Worm (Caenorhabditis elegans) whole organism, L2 larva: ENCODE data around the gene nep-26.
A peak's percentile ranks its signal among the peaks of the same experiment; 100 is the strongest.

Source experiments
- F13H6.1 ChIP-seq: sonication (generic microtip); optimal IDR thresholded peaks from 2 replicates; lab custom pipeline; 2016; ENCODE audit warnings: missing genetic modification characterization, missing compliant biosample characterization
- R02D3.7 ChIP-seq: fragments of 150-350 bp; optimal IDR thresholded peaks from 2 replicates; lab custom pipeline; 2014; ENCODE audit warnings: missing biosample characterization, missing genetic modification characterization
- ZK546.5 ChIP-seq: sonication (generic microtip); optimal IDR thresholded peaks from 2 replicates; lab custom pipeline; 2017; ENCODE audit warnings: missing biosample characterization, missing genetic modification characterization
- alr-1 ChIP-seq: fragments of 150-350 bp; optimal IDR thresholded peaks from 2 replicates; lab custom pipeline; 2014; ENCODE audit warnings: missing biosample characterization, missing genetic modification characterization
- aly-2 ChIP-seq: fragments of 150-350 bp; optimal IDR thresholded peaks from 2 replicates; lab custom pipeline; 2014; ENCODE audit warnings: missing biosample characterization, missing genetic modification characterization
- ama-1 ChIP-seq: fragments of 150-350 bp; optimal IDR thresholded peaks from 2 replicates; lab custom pipeline; 2018; ENCODE audit warnings: inconsistent platforms
- blmp-1 ChIP-seq: sonication (generic microtip); optimal IDR thresholded peaks from 2 replicates; lab custom pipeline; 2017; ENCODE audit warnings: missing genetic modification characterization, mild to moderate bottlenecking, missing compliant biosample characterization, antibody characterized with exemption, moderate library complexity; ENCODE audit not compliant: insufficient read depth
- ceh-82 ChIP-seq: fragments of 150-350 bp; optimal IDR thresholded peaks from 2 replicates; lab custom pipeline; 2014; ENCODE audit warnings: missing biosample characterization, missing genetic modification characterization
- crh-2 ChIP-seq: sonication (generic microtip); optimal IDR thresholded peaks from 2 replicates; lab custom pipeline; 2017; ENCODE audit warnings: missing biosample characterization, missing genetic modification characterization
- egl-27 ChIP-seq: sonication (generic microtip); optimal IDR thresholded peaks from 3 replicates; lab custom pipeline; 2017; ENCODE audit warnings: missing biosample characterization, missing genetic modification reagents, missing genetic modification characterization
- fos-1 ChIP-seq: fragments of 150-350 bp; optimal IDR thresholded peaks from 2 replicates; lab custom pipeline; 2014; ENCODE audit warnings: missing biosample characterization, missing genetic modification characterization
- lin-13 ChIP-seq: fragments of 150-350 bp; optimal IDR thresholded peaks from 2 replicates; lab custom pipeline; 2014; ENCODE audit warnings: missing biosample characterization, missing genetic modification reagents, missing genetic modification characterization
- lin-39 ChIP-seq: fragments of 150-350 bp; optimal IDR thresholded peaks from 2 replicates; lab custom pipeline; 2014; ENCODE audit warnings: missing biosample characterization, missing genetic modification reagents, missing genetic modification characterization
- lsy-2 ChIP-seq, 2 experiments: fragments of 150-350 bp in 1 of 2; sonication (generic microtip) in 1 of 2; optimal IDR thresholded peaks; 2 replicates each; lab custom pipeline; 2014 to 2017; ENCODE audit warnings: missing biosample characterization in 2 of 2, missing genetic modification characterization in 2 of 2
- mab-5 ChIP-seq: fragments of 150-350 bp; optimal IDR thresholded peaks from 2 replicates; lab custom pipeline; 2014; ENCODE audit warnings: missing biosample characterization, missing genetic modification characterization
- mbf-1 ChIP-seq: sonication (generic microtip); optimal IDR thresholded peaks from 2 replicates; lab custom pipeline; 2017; ENCODE audit warnings: missing biosample characterization, missing genetic modification characterization
- nhr-12 ChIP-seq: fragments of 150-350 bp; optimal IDR thresholded peaks from 2 replicates; lab custom pipeline; 2014; ENCODE audit warnings: missing biosample characterization, missing genetic modification characterization
- nhr-129 ChIP-seq: fragments of 150-350 bp; optimal IDR thresholded peaks from 2 replicates; lab custom pipeline; 2014; ENCODE audit warnings: missing biosample characterization, missing genetic modification characterization
- nhr-21 ChIP-seq: fragments of 150-350 bp; optimal IDR thresholded peaks from 2 replicates; lab custom pipeline; 2014; ENCODE audit warnings: missing biosample characterization, missing genetic modification characterization
- nhr-23 ChIP-seq: fragments of 150-350 bp; optimal IDR thresholded peaks from 2 replicates; lab custom pipeline; 2014; ENCODE audit warnings: missing biosample characterization, missing genetic modification reagents, missing genetic modification characterization
- nhr-237 ChIP-seq: fragments of 150-350 bp; optimal IDR thresholded peaks from 2 replicates; lab custom pipeline; 2014; ENCODE audit warnings: missing biosample characterization, missing genetic modification characterization
- nhr-25 ChIP-seq: fragments of 150-350 bp; sonication (generic microtip); optimal IDR thresholded peaks from 3 replicates; lab custom pipeline; 2014; ENCODE audit warnings: missing biosample characterization, missing genetic modification characterization
- nhr-6 ChIP-seq: fragments of 150-350 bp; optimal IDR thresholded peaks from 2 replicates; lab custom pipeline; 2014; ENCODE audit warnings: missing biosample characterization, missing genetic modification characterization
- nhr-77 ChIP-seq: fragments of 150-350 bp; optimal IDR thresholded peaks from 2 replicates; lab custom pipeline; 2014; ENCODE audit warnings: missing biosample characterization, missing genetic modification characterization
- peb-1 ChIP-seq: fragments of 150-350 bp; optimal IDR thresholded peaks from 2 replicates; lab custom pipeline; 2014; ENCODE audit warnings: missing biosample characterization, missing genetic modification characterization
- skn-1 ChIP-seq: sonication (generic microtip); optimal IDR thresholded peaks from 2 replicates; lab custom pipeline; 2017; ENCODE audit warnings: missing biosample characterization, missing genetic modification characterization
- sma-3 ChIP-seq: sonication (generic microtip); optimal IDR thresholded peaks from 2 replicates; lab custom pipeline; 2016; ENCODE audit warnings: missing genetic modification reagents, missing genetic modification characterization, missing compliant biosample characterization
- sma-9 ChIP-seq, 2 experiments: fragments of 150-350 bp in 1 of 2; sonication (generic microtip) in 1 of 2; optimal IDR thresholded peaks; 2 replicates each; lab custom pipeline; 2014 to 2016; ENCODE audit warnings: missing genetic modification characterization in 2 of 2, mild to moderate bottlenecking in 1 of 2, missing biosample characterization in 1 of 2, missing compliant biosample characterization in 1 of 2, missing genetic modification reagents in 1 of 2, moderate library complexity in 1 of 2
- unc-55 ChIP-seq: fragments of 150-350 bp; sonication (generic microtip); optimal IDR thresholded peaks from 3 replicates; lab custom pipeline; 2014; ENCODE audit warnings: missing biosample characterization, missing genetic modification reagents, missing genetic modification characterization
- unc-62 ChIP-seq: fragments of 150-350 bp; optimal IDR thresholded peaks from 2 replicates; lab custom pipeline; 2014; ENCODE audit warnings: missing biosample characterization, missing genetic modification reagents, missing genetic modification characterization
- zag-1 ChIP-seq: fragments of 150-350 bp; optimal IDR thresholded peaks from 2 replicates; lab custom pipeline; 2014; ENCODE audit warnings: missing biosample characterization, missing genetic modification characterization
- ztf-1 ChIP-seq: fragments of 200-800 bp; sonication (Bioruptor generic); conservative IDR thresholded peaks from 2 replicates; pipeline ENCODE4 v1.3.6; 2022; ENCODE audit warnings: missing genetic modification characterization, missing compliant biosample characterization
- ztf-11 ChIP-seq: sonication (generic microtip); optimal IDR thresholded peaks from 2 replicates; lab custom pipeline; 2017; ENCODE audit warnings: missing biosample characterization, missing genetic modification characterization
- ztf-4 ChIP-seq: fragments of 150-350 bp; optimal IDR thresholded peaks from 2 replicates; lab custom pipeline; 2014; ENCODE audit warnings: missing biosample characterization, missing genetic modification characterization

nep-26 gene

DNA sequence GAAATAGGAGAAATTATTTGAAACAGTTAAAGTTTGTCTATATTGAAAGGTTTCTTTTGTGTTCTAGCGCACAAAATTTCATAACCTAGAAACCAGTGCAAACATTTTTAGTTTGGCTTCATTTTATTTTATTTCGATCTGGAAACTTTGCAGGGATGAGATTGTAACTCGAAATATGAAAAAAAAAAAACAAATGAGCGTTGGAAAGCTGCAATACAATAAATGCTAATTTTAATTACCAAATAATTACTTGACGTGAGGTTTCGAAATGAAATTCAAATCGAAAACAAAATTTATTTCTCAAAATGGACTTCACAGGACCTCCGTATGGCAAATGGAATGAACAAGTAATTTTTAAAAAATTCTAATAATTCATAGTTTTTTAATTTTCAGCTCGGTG lies 17.1 kb upstream of the nep-26 start, which contains the start of gene M02G9.4:
M02G9.4 (plus strand) TSS at position 301 of the 400 bp plus-strand sequence.
- TF ChIP-seq fos-1 = no peak
- no peak for TF ChIP-seq nhr-12 (tag; lab: Kevin White, UChicago)
- no peak for TF ChIP-seq ceh-82 (tag; lab: Kevin White, UChicago)

- TF ChIP-seq ztf-1 (GFP tag; lab: Robert Waterston, UW) (no peak), crh-2 (tag; lab: Kevin White, UChicago) (no peak)
- TF ChIP-seq, all 48 proteins: peak for 0
These were observed 16.2 kb upstream of the nep-26 start, which contains the start of gene gcy-5 for ce11 chrII:10316119-10316518. Gene gcy-5 (minus strand): TSS chrII:10316219.

DNA sequence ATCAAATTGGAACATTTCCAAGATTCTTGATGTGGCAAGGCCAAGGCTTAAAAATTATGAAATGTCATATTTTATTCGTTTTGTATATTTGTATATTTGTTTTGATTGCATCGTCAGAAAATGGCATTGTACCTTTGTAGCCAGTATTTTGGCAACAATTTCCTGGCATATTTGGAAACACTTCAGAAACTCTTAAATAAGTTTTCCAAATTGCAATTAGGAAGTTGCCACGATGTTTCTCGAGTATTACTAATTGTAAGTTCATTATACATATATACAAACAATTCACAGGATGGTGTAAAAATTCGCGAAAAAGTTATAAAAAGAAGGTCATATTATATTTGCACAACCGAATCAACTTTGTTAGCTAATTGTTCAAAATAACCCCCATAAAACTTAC lies 15.3 kb upstream of the nep-26 start, which contains the start of gene idpp-8:
idpp-8 (plus strand) TSS at position 301 of the 400 bp plus-strand sequence.
- no peak for TF ChIP-seq sma-9 (GFP tag; optimal IDR thresholded peaks at IDR 0.05; lab: Kevin White, UChicago)
- TF ChIP-seq sma-9 (tag; optimal IDR thresholded peaks at IDR 0.05; lab: Kevin White, UChicago) = no peak
- no peak for TF ChIP-seq ama-1 (lab: Kevin White, UChicago)
- TF ChIP-seq nhr-6 (tag; lab: Kevin White, UChicago) = no peak
- no peak for TF ChIP-seq lsy-2 (tag; optimal IDR thresholded peaks at IDR 0.05; lab: Kevin White, UChicago)
- TF ChIP-seq peb-1 = no peak
- TF ChIP-seq, all 48 proteins: peak for 0

DNA sequence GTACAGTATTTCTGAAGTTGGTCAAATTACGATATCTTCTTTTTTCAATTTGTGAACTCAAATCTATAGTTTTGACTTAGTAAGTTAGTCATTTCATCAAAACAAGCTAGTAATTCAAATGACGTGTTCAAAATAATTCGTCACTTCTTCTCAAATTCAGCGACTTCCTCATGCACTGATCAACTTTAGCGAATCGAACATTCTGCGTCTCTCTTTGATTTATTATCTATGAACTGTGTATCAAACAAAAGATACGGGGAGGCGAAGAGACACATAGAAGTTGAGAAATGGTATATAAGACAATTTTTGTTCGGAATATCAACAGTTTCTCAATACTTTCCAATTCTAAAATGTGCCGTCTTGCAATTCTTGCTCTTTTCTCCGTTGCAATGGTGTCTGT lies 12.0 kb upstream of the nep-26 start, which contains the start of gene srlf-34:
srlf-34 (plus strand) TSS at position 321 of the 400 bp plus-strand sequence.
- peak; percentile 6 for TF ChIP-seq egl-27 (tag; lab: Kevin White, UChicago)
- no peak for TF ChIP-seq ztf-11 (tag; lab: Kevin White, UChicago)
- TF ChIP-seq sma-3 (GFP tag; lab: Kevin White, UChicago) = peak; percentile 84
- no peak for TF ChIP-seq ama-1 (lab: Kevin White, UChicago)
- TF ChIP-seq sma-9 (GFP tag; optimal IDR thresholded peaks at IDR 0.05; lab: Kevin White, UChicago) = no peak
- TF ChIP-seq sma-9 (tag; optimal IDR thresholded peaks at IDR 0.05; lab: Kevin White, UChicago) = no peak

- no peak for TF ChIP-seq sma-9 (GFP tag; optimal IDR thresholded peaks at IDR 0.05; lab: Kevin White, UChicago)
- no peak for TF ChIP-seq sma-9 (tag; optimal IDR thresholded peaks at IDR 0.05; lab: Kevin White, UChicago)
- no peak for TF ChIP-seq R02D3.7 (tag; lab: Kevin White, UChicago)
- no peak for TF ChIP-seq aly-2 (tag; lab: Kevin White, UChicago)
- TF ChIP-seq sma-3 (GFP tag; lab: Kevin White, UChicago) = no peak
- no peak for TF ChIP-seq skn-1 (tag; lab: Kevin White, UChicago)
- TF ChIP-seq nhr-25 (tag; lab: Kevin White, UChicago) = no peak
- no peak for TF ChIP-seq nhr-21 (tag; lab: Kevin White, UChicago)
- TF ChIP-seq egl-27 (tag; lab: Kevin White, UChicago) = no peak
- TF ChIP-seq zag-1 (tag; lab: Kevin White, UChicago) = no peak
- no peak for TF ChIP-seq lin-13 (GFP tag; lab: Kevin White, UChicago)
- TF ChIP-seq unc-62 (GFP tag; lab: Kevin White, UChicago) = no peak
- no peak for TF ChIP-seq nhr-129
- no peak for TF ChIP-seq nhr-23 (tag; lab: Kevin White, UChicago)
- TF ChIP-seq mbf-1 (tag; lab: Kevin White, UChicago) = no peak
- no peak for TF ChIP-seq unc-55 (GFP tag; lab: Kevin White, UChicago)
- no peak for TF ChIP-seq crh-2 (tag; lab: Kevin White, UChicago)
- no peak for TF ChIP-seq F13H6.1 (tag; lab: Kevin White, UChicago)
These were observed 9.4 kb upstream of the nep-26 start, which contains the start of gene ZK970.8 for ce11 chrII:10309337-10309736. Gene ZK970.8 (plus strand): TSS chrII:10309637.

- TF ChIP-seq nhr-77 (no peak), nhr-25 (tag; lab: Kevin White, UChicago) (no peak), blmp-1 (no peak), skn-1 (tag; lab: Kevin White, UChicago) (no peak), nhr-6 (tag; lab: Kevin White, UChicago) (no peak), ztf-1 (GFP tag; lab: Robert Waterston, UW) (no peak), peb-1 (no peak), ztf-4 (tag; lab: Kevin White, UChicago) (no peak), sma-3 (GFP tag; lab: Kevin White, UChicago) (no peak), ZK546.5 (no peak), ama-1 (lab: Kevin White, UChicago) (no peak), aly-2 (tag; lab: Kevin White, UChicago) (no peak), lin-39 (tag; lab: Kevin White, UChicago) (no peak), mab-5 (tag; lab: Kevin White, UChicago) (no peak), ceh-82 (tag; lab: Kevin White, UChicago) (no peak), nhr-237 (tag; lab: Kevin White, UChicago) (no peak), alr-1 (no peak)
These were observed 8.8 kb upstream of the nep-26 start, which contains the start of gene gcy-4 for ce11 chrII:10308726-10309125. Gene gcy-4 (minus strand): TSS chrII:10308826.
